Fruit fly (Drosophila melanogaster): Measurements from ENCODE around the gene CG42300.

CG42300 gene

DNA sequence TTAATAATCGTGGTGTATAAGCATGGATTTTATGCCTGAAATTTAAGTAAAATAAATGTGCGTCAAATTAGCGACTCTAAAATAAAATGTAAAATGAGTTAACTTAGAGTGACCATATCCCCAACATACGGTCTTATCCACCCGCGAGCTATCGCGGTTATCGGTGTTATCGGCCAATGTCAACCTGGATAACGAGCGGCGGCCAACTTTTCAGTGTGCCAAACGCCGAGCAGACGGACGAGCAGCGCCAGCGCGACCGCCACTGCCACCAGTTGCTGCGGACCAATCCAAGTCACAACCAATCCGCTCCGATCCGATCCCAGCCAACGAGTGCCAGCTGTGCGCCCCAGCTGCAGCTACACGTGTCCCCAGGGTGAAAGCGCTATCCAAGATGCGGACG, 22.2 kb upstream of the CG42300 start, which contains the start of the genes cerv and CG7872 (continued):
- TF ChIP-seq twi (tag; optimal IDR thresholded peaks at IDR 0.05) (no peak), scrt (GFP tag; optimal IDR thresholded peaks at IDR 0.05) (peak; percentile 30), chm (GFP tag; IDR thresholded peaks at IDR 0.05) (0 out of 2 replicates have a peak, but pooled peaks have one; percentile 41), Jarid2 (GFP tag; optimal IDR thresholded peaks at IDR 0.05) (peak; percentile 59), psq (GFP tag; optimal IDR thresholded peaks at IDR 0.05) (no peak), HmgD (GFP tag; optimal IDR thresholded peaks at IDR 0.05) (no peak), CG7372 (GFP tag; IDR thresholded peaks at IDR 0.05) (no peak), Six4 (GFP tag; optimal IDR thresholded peaks at IDR 0.05) (no peak), rib (GFP tag; IDR thresholded peaks at IDR 0.05) (no peak), Xbp1 (GFP tag; optimal IDR thresholded peaks at IDR 0.05) (no peak), CG9876 (GFP tag; optimal IDR thresholded peaks at IDR 0.05) (no peak), HLH4C (GFP tag; IDR thresholded peaks at IDR 0.05; ENCODE audit: partially characterized antibody) (peak; percentile 80), CG17186 (GFP tag; optimal IDR thresholded peaks at IDR 0.05) (peak; percentile 21), CG9797 (GFP tag; optimal IDR thresholded peaks at IDR 0.05) (peak; percentile 72), tgo (GFP tag; IDR thresholded peaks at IDR 0.05) (no peak), CG2116 (GFP tag; optimal IDR thresholded peaks at IDR 0.05) (peak; percentile 59), chinmo (GFP tag; IDR thresholded peaks at IDR 0.05; ENCODE audit: partially characterized antibody) (0 out of 4 replicates have a peak, but pooled peaks have one; percentile 74), CG2712 (tag; optimal IDR thresholded peaks at IDR 0.05) (peak; percentile 3), YL-1 (GFP tag; optimal IDR thresholded peaks at IDR 0.05) (peak; percentile 17), chif (GFP tag; optimal IDR thresholded peaks at IDR 0.05) (no peak), CG4617 (GFP tag; optimal IDR thresholded peaks at IDR 0.05; ENCODE audit: borderline replicate concordance) (peak; percentile 20), vnd (GFP tag; IDR thresholded peaks at IDR 0.05; ENCODE audit: partially characterized antibody) (peak; percentile 50; the same call in 1 of the 3 replicates), trem (tag; optimal IDR thresholded peaks at IDR 0.05) (peak; percentile 35), klu (GFP tag; IDR thresholded peaks at IDR 0.05) (no peak), CG11085 (GFP tag; IDR thresholded peaks at IDR 0.05) (no peak), Pdp1 (GFP tag; optimal IDR thresholded peaks at IDR 0.05) (peak in 1 of 2 experiments; percentile 19), CG30020 (tag; optimal IDR thresholded peaks at IDR 0.05) (peak; percentile 19), CG10209 (GFP tag; optimal IDR thresholded peaks at IDR 0.05) (no peak), CG12659 (GFP tag; optimal IDR thresholded peaks at IDR 0.05) (peak; percentile 45), shn (GFP tag; optimal IDR thresholded peaks at IDR 0.05) (no peak), CG8478 (optimal IDR thresholded peaks at IDR 0.05) (no peak), fd3F (GFP tag; optimal IDR thresholded peaks at IDR 0.05) (no peak), CG4730 (GFP tag; IDR thresholded peaks at IDR 0.05) (no peak), ind (GFP tag; optimal IDR thresholded peaks at IDR 0.05) (no peak), Mrtf (GFP tag; IDR thresholded peaks at IDR 0.05) (no peak), CG8765 (GFP tag; IDR thresholded peaks at IDR 0.05) (no peak), CG11456 (GFP tag; IDR thresholded peaks at IDR 0.05) (0 out of 3 replicates have a peak, but pooled peaks have one; percentile 51), jing (GFP tag; optimal IDR thresholded peaks at IDR 0.05) (no peak), Myb (GFP tag; optimal IDR thresholded peaks at IDR 0.05) (peak; percentile 62), E2f2 (GFP tag; IDR thresholded peaks at IDR 0.05) (peak; percentile 62), Oli (tag; optimal IDR thresholded peaks at IDR 0.05) (no peak), sug (tag; optimal IDR thresholded peaks at IDR 0.05) (no peak)

- peak; percentile 66 for TF ChIP-seq CG14860 (GFP tag; IDR thresholded peaks at IDR 0.05; ENCODE audit: partially characterized antibody)
- no peak for TF ChIP-seq CG4404 (GFP tag; IDR thresholded peaks at IDR 0.05)
- no peak for TF ChIP-seq CG1529 (GFP tag; optimal IDR thresholded peaks at IDR 0.05)
- TF ChIP-seq unc-4 (GFP tag; IDR thresholded peaks at IDR 0.05; ENCODE audit: partially characterized antibody), result peak; percentile 41; the same call in 1 of the 2 replicates
- TF ChIP-seq gsb-n (tag; optimal IDR thresholded peaks at IDR 0.05), result no peak
- TF ChIP-seq sens (GFP tag), result no peak
- TF ChIP-seq CG7271 (tag; optimal IDR thresholded peaks at IDR 0.05), result no peak
- TF ChIP-seq Bteb2 (GFP tag; optimal IDR thresholded peaks at IDR 0.05), result no peak
- TF ChIP-seq ab (GFP tag; optimal IDR thresholded peaks at IDR 0.05), result no peak
- TF ChIP-seq zf30C (GFP tag; optimal IDR thresholded peaks at IDR 0.05), result no peak
- TF ChIP-seq CG2678 (tag; optimal IDR thresholded peaks at IDR 0.05), result no peak
- no peak for TF ChIP-seq luna (GFP tag; optimal IDR thresholded peaks at IDR 0.05)
Measured at dm6 chrX:15575557-15575956, 19.7 kb upstream of the CG42300 start, which contains the start of gene CG42299. Gene CG42299, minus strand, starts transcription at chrX:15575683.

Data from whole organism, embryonic.